Worm (Caenorhabditis elegans): ENCODE data around the gene ltah-1.1.

DNA sequence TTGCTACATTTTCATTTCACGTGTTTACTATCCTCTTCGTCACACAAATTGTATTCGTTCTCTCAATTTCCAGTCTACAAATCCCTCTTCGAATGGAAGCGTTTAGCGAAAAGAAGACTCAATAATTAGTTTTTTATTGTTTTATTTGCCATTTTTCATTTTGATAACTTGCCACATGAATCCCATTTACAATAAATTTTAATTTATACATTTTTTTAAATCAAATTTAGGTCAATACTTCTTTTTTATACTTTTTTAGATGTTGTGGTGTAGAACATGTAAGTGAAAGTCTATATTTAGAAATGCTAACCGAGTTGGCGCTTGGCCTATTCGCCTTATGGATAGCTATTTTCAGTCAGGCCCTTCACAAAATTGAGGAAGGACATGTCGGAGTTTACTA, 8.2 kb downstream of the ltah-1.1 start, which contains the start of gene erl-1:
- TF ChIP-seq him-1 (tag; optimal IDR thresholded peaks at IDR 0.05) (no peak), W03F9.2 (tag; optimal IDR thresholded peaks at IDR 0.05) (no peak), dao-5 (tag; optimal IDR thresholded peaks at IDR 0.05) (no peak)
